Fruit fly (Drosophila melanogaster) whole organism: Measurements from ENCODE around the gene CG3223.

Experiments
- CG8478 ChIP-seq: fragments of >200 bp; optimal IDR thresholded peaks from 2 replicates; lab custom pipeline; 2018; ENCODE audit warnings: inconsistent platforms
- EcR ChIP-seq, 2 experiments: fragments of >200 bp; optimal IDR thresholded peaks; 2 replicates each; lab custom pipeline; 2017; ENCODE audit warnings: missing biosample characterization in 2 of 2, missing genetic modification characterization in 2 of 2, missing genetic modification reagents in 2 of 2
- psq ChIP-seq: fragments of >200 bp; optimal IDR thresholded peaks from 2 replicates; lab custom pipeline; 2017

DNA sequence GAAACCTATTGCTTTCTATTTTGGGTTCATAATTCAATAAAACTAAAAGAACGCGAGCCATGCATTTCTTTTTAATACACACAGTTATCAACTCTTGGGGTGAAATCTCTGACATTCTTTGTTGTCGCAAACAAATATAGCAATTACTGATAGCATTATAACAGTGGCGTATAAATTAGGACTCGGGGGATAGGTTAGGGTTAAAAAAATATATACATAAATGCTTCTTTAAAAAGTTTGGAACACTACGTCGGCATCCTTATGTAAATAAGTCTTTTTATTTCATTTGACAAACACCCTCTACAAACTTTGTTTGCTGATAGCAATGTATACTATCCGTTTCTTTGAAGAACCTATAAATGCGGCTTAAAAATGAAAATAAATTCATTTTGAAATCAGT is 31.6 kb downstream of the CG3223 start, which contains the start of gene CG43060:
- TF ChIP-seq psq (no peak), CG8478 (no peak), EcR (GFP tag; optimal IDR thresholded peaks at IDR 0.05; lab: Kevin White, UChicago) (no peak)
